Worm (Caenorhabditis elegans): ENCODE measurements around the gene R151.8.

Gene R151.8

ce11 chrIII:7207903-7208497, 21.6 kb downstream of the R151.8 start, which contains the start of gene rpl-6 (continued):
- TF ChIP-seq ZK337.2 (GFP tag; IDR thresholded peaks at IDR 0.05) = no peak
- TF ChIP-seq set-16 (GFP tag; IDR thresholded peaks at IDR 0.05) = no peak
- 0 out of 2 replicates have a peak, but pooled peaks have one; percentile 32 for TF ChIP-seq ceh-44 (GFP tag; IDR thresholded peaks at IDR 0.05)
- peak; percentile 82 for TF ChIP-seq nhr-102 (tag; optimal IDR thresholded peaks at IDR 0.05)
- TF ChIP-seq ctbp-1 (GFP tag; IDR thresholded peaks at IDR 0.05) = peak; percentile 46; the same call in 1 of the 2 replicates
- no peak for TF ChIP-seq zip-11 (GFP tag; IDR thresholded peaks at IDR 0.05)
- peak in 1 of 2 experiments; percentile 77 for TF ChIP-seq ZK546.5 (tag; optimal IDR thresholded peaks at IDR 0.05)
- no peak for TF ChIP-seq mdt-29 (GFP tag; IDR thresholded peaks at IDR 0.05)
- peak; percentile 90 for TF ChIP-seq nhr-6 (tag; optimal IDR thresholded peaks at IDR 0.05)
- no peak for TF ChIP-seq ceh-28 (tag; optimal IDR thresholded peaks at IDR 0.05)
- TF ChIP-seq php-3 (GFP tag; IDR thresholded peaks at IDR 0.05) = no peak
- TF ChIP-seq daf-12 (tag; optimal IDR thresholded peaks at IDR 0.05) = no peak
- TF ChIP-seq nhr-10 (tag; optimal IDR thresholded peaks at IDR 0.05) = no peak
- no peak for TF ChIP-seq lir-3 (tag; optimal IDR thresholded peaks at IDR 0.05)
- no peak for TF ChIP-seq ceh-32 (tag; optimal IDR thresholded peaks at IDR 0.05; ENCODE audit: poor library complexity)
- TF ChIP-seq snpc-4 (tag; optimal IDR thresholded peaks at IDR 0.05) = peak; percentile 25
- peak; percentile 85 for TF ChIP-seq dmd-9 (GFP tag; IDR thresholded peaks at IDR 0.05)
- TF ChIP-seq egl-43 (GFP tag; IDR thresholded peaks at IDR 0.05) = no peak
- peak; percentile 99 for TF ChIP-seq aha-1 (tag)
- TF ChIP-seq nhr-42 (GFP tag; IDR thresholded peaks at IDR 0.05) = no peak
- no peak for TF ChIP-seq jun-1 (tag; optimal IDR thresholded peaks at IDR 0.05)
- TF ChIP-seq daf-19 (GFP tag; conservative IDR thresholded peaks at IDR 0.05) = peak; percentile 37; the same call in 1 of the 2 replicates
- TF ChIP-seq mdl-1 (tag; optimal IDR thresholded peaks at IDR 0.05) = peak in 1 of 2 experiments; percentile 26
- TF ChIP-seq cey-2 (tag; optimal IDR thresholded peaks at IDR 0.05; ENCODE audit: borderline replicate concordance, insufficient read depth) = no peak
- TF ChIP-seq F37D6.2 (tag; optimal IDR thresholded peaks at IDR 0.05) = peak; percentile 46
- no peak for TF ChIP-seq nhr-237 (tag; optimal IDR thresholded peaks at IDR 0.05)
- TF ChIP-seq hlh-11 (tag; optimal IDR thresholded peaks at IDR 0.05) = peak; percentile 74
- TF ChIP-seq Y75B8A.6 (GFP tag; IDR thresholded peaks at IDR 0.05) = no peak
- TF ChIP-seq nhr-25 (tag; optimal IDR thresholded peaks at IDR 0.05; ENCODE audit: borderline replicate concordance, insufficient read depth) = peak; percentile 62

ce11 chrIII:7203130-7203775, 26.3 kb downstream of the R151.8 start:
- TF ChIP-seq mdl-1 (tag; optimal IDR thresholded peaks at IDR 0.05) (peak in 1 of 2 experiments; percentile 50), ztf-11 (tag; optimal IDR thresholded peaks at IDR 0.05) (no peak), dpl-1 (GFP tag; optimal IDR thresholded peaks at IDR 0.05) (peak; percentile 7), hlh-11 (tag; optimal IDR thresholded peaks at IDR 0.05) (peak; percentile 35), lsy-2 (tag; optimal IDR thresholded peaks at IDR 0.05) (peak in 1 of 2 experiments; percentile 49), mxl-3 (GFP tag; optimal IDR thresholded peaks at IDR 0.05) (peak; percentile 37), mep-1 (tag; optimal IDR thresholded peaks at IDR 0.05) (no peak), unc-130 (GFP tag; optimal IDR thresholded peaks at IDR 0.05) (no peak), cey-2 (tag; optimal IDR thresholded peaks at IDR 0.05; ENCODE audit: borderline replicate concordance, insufficient read depth) (peak; percentile 73), skn-1 (tag; optimal IDR thresholded peaks at IDR 0.05) (no peak), nhr-28 (tag; optimal IDR thresholded peaks at IDR 0.05) (peak; percentile 66), lin-15B (tag; optimal IDR thresholded peaks at IDR 0.05) (no peak), aha-1 (tag) (peak; percentile 95), hlh-30 (tag; optimal IDR thresholded peaks at IDR 0.05; ENCODE audit: insufficient read depth) (peak; percentile 17), tra-1 (GFP tag; IDR thresholded peaks at IDR 0.05) (0 out of 2 replicates have a peak, but pooled peaks have one; percentile 37)

Measured in whole organism, L4 larva.